Worm (Caenorhabditis elegans) whole organism, mixed stage, embryonic: Measurements from ENCODE around the gene F01F1.14.

Experiments
- blmp-1 ChIP-seq: fragments of 150-350 bp; optimal IDR thresholded peaks from 2 replicates; lab custom pipeline; 2014; ENCODE audit warnings: missing biosample characterization, missing genetic modification characterization
- elt-3 ChIP-seq: fragments of 150-350 bp; optimal IDR thresholded peaks from 2 replicates; lab custom pipeline; 2014; ENCODE audit warnings: missing biosample characterization, missing genetic modification characterization
- lin-13 ChIP-seq: fragments of 150-350 bp; optimal IDR thresholded peaks from 2 replicates; lab custom pipeline; 2014; ENCODE audit warnings: missing biosample characterization, missing genetic modification characterization
- lin-32 ChIP-seq: fragments of 200-800 bp; sonication (Bioruptor generic); optimal IDR thresholded peaks from 2 replicates; lab custom pipeline; 2018; ENCODE audit warnings: mild to moderate bottlenecking, missing genetic modification characterization, missing compliant biosample characterization
- lsy-2 ChIP-seq: fragments of 150-350 bp; optimal IDR thresholded peaks from 2 replicates; lab custom pipeline; 2014; ENCODE audit warnings: missing biosample characterization, missing genetic modification characterization
- mab-5 ChIP-seq: fragments of 150-350 bp; optimal IDR thresholded peaks from 2 replicates; lab custom pipeline; 2014; ENCODE audit warnings: missing biosample characterization, missing genetic modification characterization
- mep-1 ChIP-seq: fragments of 150-350 bp; optimal IDR thresholded peaks from 2 replicates; lab custom pipeline; 2017; ENCODE audit warnings: missing biosample characterization, missing genetic modification reagents, missing genetic modification characterization, inconsistent platforms
- nhr-237 ChIP-seq: fragments of 150-350 bp; optimal IDR thresholded peaks from 2 replicates; lab custom pipeline; 2014; ENCODE audit warnings: missing biosample characterization, missing genetic modification characterization
- nhr-28 ChIP-seq: fragments of 150-350 bp; optimal IDR thresholded peaks from 2 replicates; lab custom pipeline; 2014; ENCODE audit warnings: missing biosample characterization, missing genetic modification characterization
- nhr-76 ChIP-seq: sonication (generic microtip); optimal IDR thresholded peaks from 2 replicates; lab custom pipeline; 2017; ENCODE audit warnings: missing biosample characterization, missing genetic modification characterization
- snpc-4 ChIP-seq: fragments of 150-350 bp; optimal IDR thresholded peaks from 2 replicates; lab custom pipeline; 2014; ENCODE audit warnings: missing biosample characterization, missing genetic modification characterization
- tbx-8 ChIP-seq: fragments of 200-800 bp; sonication (Bioruptor generic); optimal IDR thresholded peaks from 2 replicates; lab custom pipeline; 2018; ENCODE audit warnings: mild to moderate bottlenecking, missing genetic modification characterization, moderate library complexity, missing compliant biosample characterization
- unc-62 ChIP-seq: fragments of 150-350 bp; optimal IDR thresholded peaks from 2 replicates; lab custom pipeline; 2014; ENCODE audit warnings: missing biosample characterization, missing genetic modification reagents, missing genetic modification characterization
- ztf-11 ChIP-seq: fragments of 150-350 bp; optimal IDR thresholded peaks from 2 replicates; lab custom pipeline; 2014; ENCODE audit warnings: missing biosample characterization, missing genetic modification characterization

ce11 chrIII:5868401-5868800, 14.3 kb downstream of the F01F1.14 start, which contains the start of gene eng-1:
- TF ChIP-seq nhr-76 (tag; lab: Kevin White, UChicago) (no peak), nhr-28 (tag; lab: Kevin White, UChicago) (no peak), nhr-237 (tag; lab: Kevin White, UChicago) (no peak), elt-3 (no peak), blmp-1 (tag; lab: Kevin White, UChicago) (no peak), lin-13 (no peak), tbx-8 (GFP tag; lab: Kevin White, UChicago) (no peak), mep-1 (no peak), lsy-2 (tag; lab: Kevin White, UChicago) (no peak), unc-62 (no peak), ztf-11 (tag; lab: Kevin White, UChicago) (no peak), lin-32 (no peak), snpc-4 (tag; lab: Kevin White, UChicago) (no peak), mab-5 (tag; lab: Kevin White, UChicago) (no peak)
